Fruit fly (Drosophila melanogaster) whole organism, prepupa: ENCODE data around the gene nes.

Source experiments
- Blimp-1 ChIP-seq: fragments of 200-800 bp; sonication (Bioruptor generic); optimal IDR thresholded peaks from 3 replicates; lab custom pipeline; 2017; ENCODE audit warnings: missing biosample characterization, missing genetic modification characterization, mild to moderate bottlenecking, moderate library complexity, missing genetic modification reagents
- CG10631 ChIP-seq: fragments of 200-800 bp; sonication (Bioruptor generic); optimal IDR thresholded peaks from 2 replicates; lab custom pipeline; 2016; ENCODE audit warnings: missing biosample characterization, missing genetic modification characterization
- CG10669 ChIP-seq: fragments of 200-800 bp; sonication (Bioruptor generic); optimal IDR thresholded peaks from 3 replicates; lab custom pipeline; 2018; ENCODE audit warnings: missing biosample characterization, mild to moderate bottlenecking, missing genetic modification characterization, moderate library complexity
- CG11762 ChIP-seq: fragments of 200-800 bp; sonication (Bioruptor generic); optimal IDR thresholded peaks from 3 replicates; lab custom pipeline; 2016; ENCODE audit warnings: missing biosample characterization, missing genetic modification characterization; ENCODE audit not compliant: insufficient read depth
- CG11902 ChIP-seq: fragments of 200-800 bp; sonication (Bioruptor generic); optimal IDR thresholded peaks from 3 replicates; lab custom pipeline; 2016; ENCODE audit warnings: missing biosample characterization, missing genetic modification characterization
- CG1621 ChIP-seq: fragments of 200-800 bp; sonication (Bioruptor generic); optimal IDR thresholded peaks from 3 replicates; lab custom pipeline; 2018; ENCODE audit warnings: missing biosample characterization, mild to moderate bottlenecking, missing genetic modification characterization
- CG16779 ChIP-seq: fragments of 200-800 bp; sonication (Bioruptor generic); optimal IDR thresholded peaks from 3 replicates; lab custom pipeline; 2017; ENCODE audit warnings: missing biosample characterization, mild to moderate bottlenecking, missing genetic modification characterization
- CG3032 ChIP-seq: fragments of 200-800 bp; optimal IDR thresholded peaks from 2 replicates; lab custom pipeline; 2019; ENCODE audit warnings: missing biosample characterization, mild to moderate bottlenecking, missing genetic modification characterization, moderate library complexity
- CG31627 ChIP-seq: fragments of 200-800 bp; sonication (Bioruptor generic); optimal IDR thresholded peaks from 3 replicates; lab custom pipeline; 2016; ENCODE audit warnings: missing biosample characterization, missing genetic modification characterization
- CG34406 ChIP-seq: fragments of 200-800 bp; sonication (Bioruptor generic); optimal IDR thresholded peaks from 3 replicates; lab custom pipeline; 2016; ENCODE audit warnings: missing biosample characterization, missing genetic modification characterization
- CG3919 ChIP-seq: fragments of 200-800 bp; sonication (Bioruptor generic); optimal IDR thresholded peaks from 3 replicates; lab custom pipeline; 2016; ENCODE audit warnings: missing biosample characterization, missing genetic modification characterization
- CG4318 ChIP-seq: fragments of 200-800 bp; sonication (Bioruptor generic); optimal IDR thresholded peaks from 3 replicates; lab custom pipeline; 2017; ENCODE audit warnings: missing biosample characterization, mild to moderate bottlenecking, missing genetic modification characterization
- CG6163 ChIP-seq: fragments of 200-800 bp; sonication (Bioruptor generic); IDR thresholded peaks from 3 replicates; pipeline ENCODE4 v1.3.6; 2022; ENCODE audit warnings: missing biosample characterization, missing genetic modification characterization
- CG6276 ChIP-seq: fragments of 200-800 bp; sonication (Bioruptor generic); optimal IDR thresholded peaks from 2 replicates; lab custom pipeline; 2017; ENCODE audit warnings: missing biosample characterization, mild to moderate bottlenecking, missing genetic modification characterization
- CG6792 ChIP-seq: fragments of 200-800 bp; sonication (Bioruptor generic); optimal IDR thresholded peaks from 3 replicates; lab custom pipeline; 2016; ENCODE audit warnings: missing biosample characterization, missing genetic modification characterization
- CG6808 ChIP-seq: fragments of 200-800 bp; sonication (Bioruptor generic); optimal IDR thresholded peaks from 3 replicates; lab custom pipeline; 2017; ENCODE audit warnings: missing biosample characterization, missing genetic modification characterization, mild to moderate bottlenecking, moderate library complexity, missing genetic modification reagents
- CG6854 ChIP-seq: fragments of 200-800 bp; sonication (Bioruptor generic); optimal IDR thresholded peaks from 2 replicates; lab custom pipeline; 2017; ENCODE audit warnings: missing biosample characterization, mild to moderate bottlenecking, missing genetic modification characterization
- CG7368 ChIP-seq: fragments of 200-800 bp; sonication (Bioruptor generic); optimal IDR thresholded peaks from 3 replicates; lab custom pipeline; 2016; ENCODE audit warnings: missing biosample characterization, missing genetic modification characterization
- CG8119 ChIP-seq: fragments of 200-800 bp; sonication (Bioruptor generic); IDR thresholded peaks from 3 replicates; pipeline ENCODE4 v1.3.6; 2022; ENCODE audit warnings: missing biosample characterization, missing genetic modification characterization
- CG8632 ChIP-seq: fragments of 200-800 bp; sonication (Bioruptor generic); optimal IDR thresholded peaks from 3 replicates; lab custom pipeline; 2016; ENCODE audit warnings: missing biosample characterization, missing genetic modification characterization
- Eip75B ChIP-seq: fragments of 200-800 bp; sonication (Bioruptor generic); optimal IDR thresholded peaks from 3 replicates; lab custom pipeline; 2016; ENCODE audit warnings: missing biosample characterization, missing genetic modification characterization
- Eip78C ChIP-seq: fragments of 200-800 bp; sonication (Bioruptor generic); peaks from one replicate; lab custom pipeline; 2016; ENCODE audit warnings: missing biosample characterization, missing genetic modification characterization
- Eip93F ChIP-seq: fragments of 200-800 bp; sonication (Bioruptor generic); optimal IDR thresholded peaks from 2 replicates; lab custom pipeline; 2016; ENCODE audit warnings: missing biosample characterization, mild to moderate bottlenecking, missing genetic modification characterization
- Ets21C ChIP-seq: fragments of 200-800 bp; sonication (Bioruptor generic); optimal IDR thresholded peaks from 3 replicates; lab custom pipeline; 2016; ENCODE audit warnings: missing biosample characterization, missing genetic modification characterization
- Ets96B ChIP-seq: fragments of 200-800 bp; optimal IDR thresholded peaks from 2 replicates; lab custom pipeline; 2019; ENCODE audit warnings: missing biosample characterization, mild to moderate bottlenecking, missing genetic modification characterization, moderate library complexity
- Gug ChIP-seq: fragments of 200-800 bp; sonication (Bioruptor generic); IDR thresholded peaks from 2 replicates; pipeline ENCODE4 v1.3.6; 2022; ENCODE audit warnings: missing biosample characterization, missing genetic modification characterization
- Hr38 ChIP-seq: sonication (Bioruptor generic); optimal IDR thresholded peaks from 2 replicates; lab custom pipeline; 2016; ENCODE audit warnings: missing biosample characterization, missing genetic modification characterization
- Hr39 ChIP-seq: fragments of 200-800 bp; sonication (Bioruptor generic); optimal IDR thresholded peaks from 2 replicates; lab custom pipeline; 2016; ENCODE audit warnings: missing biosample characterization, missing genetic modification characterization
- Hr4 ChIP-seq: fragments of 200-800 bp; sonication (Bioruptor generic); optimal IDR thresholded peaks from 3 replicates; lab custom pipeline; 2016; ENCODE audit warnings: missing biosample characterization, missing genetic modification characterization
- Lpt ChIP-seq: fragments of 200-800 bp; sonication (Bioruptor generic); optimal IDR thresholded peaks from 3 replicates; lab custom pipeline; 2016; ENCODE audit warnings: missing biosample characterization, missing genetic modification characterization
- Met ChIP-seq: fragments of 200-800 bp; sonication (Bioruptor generic); optimal IDR thresholded peaks from 3 replicates; lab custom pipeline; 2016; ENCODE audit warnings: missing biosample characterization, missing genetic modification characterization
- OdsH ChIP-seq: fragments of 200-800 bp; sonication (Bioruptor generic); optimal IDR thresholded peaks from 3 replicates; lab custom pipeline; 2016; ENCODE audit warnings: missing biosample characterization, missing genetic modification characterization
- Smox ChIP-seq: fragments of 200-800 bp; sonication (Bioruptor generic); optimal IDR thresholded peaks from 3 replicates; lab custom pipeline; 2016; ENCODE audit warnings: missing biosample characterization, missing genetic modification characterization
- Sox102F ChIP-seq: fragments of 200-800 bp; sonication (Bioruptor generic); optimal IDR thresholded peaks from 2 replicates; lab custom pipeline; 2016; ENCODE audit warnings: missing biosample characterization, mild to moderate bottlenecking, missing genetic modification characterization
- Sox14 ChIP-seq: fragments of 200-800 bp; sonication (Bioruptor generic); optimal IDR thresholded peaks from 3 replicates; lab custom pipeline; 2016; ENCODE audit warnings: missing biosample characterization, missing genetic modification characterization
- achi ChIP-seq: fragments of 200-800 bp; sonication (Bioruptor generic); optimal IDR thresholded peaks from 3 replicates; lab custom pipeline; 2016; ENCODE audit warnings: missing biosample characterization, missing genetic modification characterization
- acj6 ChIP-seq: fragments of 200-800 bp; sonication (Bioruptor generic); optimal IDR thresholded peaks from 3 replicates; lab custom pipeline; 2016; ENCODE audit warnings: missing biosample characterization, missing genetic modification characterization
- cyc ChIP-seq: fragments of 200-800 bp; sonication (Bioruptor generic); optimal IDR thresholded peaks from 3 replicates; lab custom pipeline; 2016; ENCODE audit warnings: missing biosample characterization, missing genetic modification characterization
- dac ChIP-seq: fragments of 200-800 bp; sonication (Bioruptor generic); optimal IDR thresholded peaks from 2 replicates; lab custom pipeline; 2017; ENCODE audit warnings: missing biosample characterization, mild to moderate bottlenecking, missing genetic modification characterization
- dsx ChIP-seq: fragments of 200-800 bp; optimal IDR thresholded peaks from 3 replicates; lab custom pipeline; 2019; ENCODE audit warnings: missing biosample characterization, mild to moderate bottlenecking, missing genetic modification characterization, moderate library complexity; ENCODE audit not compliant: poor library complexity, severe bottlenecking
- eg ChIP-seq: fragments of 200-800 bp; sonication (Bioruptor generic); IDR thresholded peaks from 3 replicates; pipeline ENCODE4 v1.3.6; 2022; ENCODE audit warnings: missing biosample characterization, missing genetic modification characterization
- esn ChIP-seq: fragments of 200-800 bp; sonication (Bioruptor generic); optimal IDR thresholded peaks from 2 replicates; lab custom pipeline; 2016; ENCODE audit warnings: missing biosample characterization, mild to moderate bottlenecking, missing genetic modification characterization, moderate library complexity
- fd85E ChIP-seq: fragments of 200-800 bp; sonication (Bioruptor generic); optimal IDR thresholded peaks from 3 replicates; lab custom pipeline; 2016; ENCODE audit warnings: missing biosample characterization, missing genetic modification characterization
- fkh ChIP-seq: fragments of 200-800 bp; sonication (Bioruptor generic); optimal IDR thresholded peaks from 3 replicates; lab custom pipeline; 2017; ENCODE audit warnings: missing biosample characterization, mild to moderate bottlenecking, missing genetic modification characterization, moderate library complexity
- net ChIP-seq: fragments of 200-800 bp; sonication (Bioruptor generic); optimal IDR thresholded peaks from 3 replicates; lab custom pipeline; 2016; ENCODE audit warnings: missing biosample characterization, missing genetic modification characterization
- pdm3 ChIP-seq: fragments of 200-800 bp; sonication (Bioruptor generic); optimal IDR thresholded peaks from 3 replicates; lab custom pipeline; 2016; ENCODE audit warnings: missing biosample characterization, missing genetic modification characterization
- spab ChIP-seq: fragments of 200-800 bp; sonication (Bioruptor generic); optimal IDR thresholded peaks from 2 replicates; lab custom pipeline; 2017; ENCODE audit warnings: missing biosample characterization, mild to moderate bottlenecking, missing genetic modification characterization, missing genetic modification reagents
- ss ChIP-seq, 2 experiments: fragments of 200-800 bp; sonication (Bioruptor generic); optimal IDR thresholded peaks; 2 replicates in 1 of 2; 3 replicates in 1 of 2; lab custom pipeline; 2017 to 2018; ENCODE audit warnings: mild to moderate bottlenecking in 2 of 2, missing biosample characterization in 2 of 2, missing genetic modification characterization in 2 of 2, moderate library complexity in 1 of 2
- topi ChIP-seq: fragments of 200-800 bp; sonication (Bioruptor generic); optimal IDR thresholded peaks from 3 replicates; lab custom pipeline; 2016; ENCODE audit warnings: missing biosample characterization, missing genetic modification characterization
- vri ChIP-seq: fragments of 200-800 bp; sonication (Bioruptor generic); optimal IDR thresholded peaks from 3 replicates; lab custom pipeline; 2016; ENCODE audit warnings: missing biosample characterization, mild to moderate bottlenecking, missing genetic modification characterization

Gene nes

DNA sequence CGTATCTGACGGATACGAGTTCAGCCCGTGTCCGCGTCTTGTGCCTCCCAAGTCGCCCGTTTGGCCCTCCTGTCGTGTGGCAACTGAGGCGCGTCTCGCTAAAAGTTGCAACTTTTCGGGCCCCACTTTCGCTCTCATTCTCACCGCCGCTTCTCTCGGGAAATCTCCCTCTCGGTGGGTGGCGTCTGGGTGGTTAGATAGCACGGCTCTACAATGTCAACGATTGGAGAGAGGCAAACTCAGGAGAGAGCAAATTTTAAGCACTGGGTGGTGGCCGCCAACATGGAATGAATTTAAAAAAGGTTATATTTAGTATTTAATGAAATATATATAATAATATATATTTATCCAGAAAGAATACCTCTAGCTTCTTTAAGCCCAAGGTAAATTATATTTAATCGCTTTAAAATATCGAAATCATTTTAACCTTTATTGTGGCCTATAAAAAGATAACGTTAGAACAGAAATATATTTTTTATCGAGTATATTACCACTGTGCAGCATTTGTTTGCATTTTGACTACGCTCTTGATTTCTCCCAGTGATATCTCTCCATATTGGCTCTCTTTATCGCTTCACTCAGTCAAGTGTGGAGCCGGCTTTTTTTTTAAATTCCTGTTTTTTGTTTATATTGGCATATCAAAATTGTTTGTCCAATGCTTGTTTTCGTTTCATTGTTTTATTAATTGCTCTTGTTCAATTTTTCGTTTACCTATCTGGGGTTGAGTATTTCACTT, 32.1 kb upstream of the nes start, which contains the start of gene Gbs-76A:
TSS of gene Gbs-76A (minus strand) at position 327 of the 736 bp plus-strand sequence.
- TF ChIP-seq dsx (GFP tag; lab: Kevin White, UChicago) (peak; percentile 88), fd85E (peak; percentile 52), CG6854 (GFP tag; lab: Kevin White, UChicago) (peak; percentile 41), CG3032 (tag; lab: Kevin White, UChicago) (peak; percentile 90), acj6 (GFP tag; lab: Kevin White, UChicago) (peak; percentile 83), Gug (peak; percentile 79), CG8119 (GFP tag; lab: Robert Waterston, UW) (peak; percentile 96), CG10669 (GFP tag; lab: Kevin White, UChicago) (peak; percentile 80), achi (GFP tag; lab: Kevin White, UChicago) (peak; percentile 87), ss (GFP tag; optimal IDR thresholded peaks at IDR 0.05; lab: Kevin White, UChicago) (peak; percentile 80 to 84), CG3919 (GFP tag; lab: Kevin White, UChicago) (peak; percentile 80), Smox (peak; percentile 59), CG4318 (GFP tag; lab: Kevin White, UChicago) (peak; percentile 88), Eip78C (peak; percentile 92), Hr38 (GFP tag; lab: Kevin White, UChicago) (no peak), Eip93F (no peak), Ets21C (GFP tag; lab: Kevin White, UChicago) (peak; percentile 30), CG11762 (GFP tag; lab: Kevin White, UChicago) (peak; percentile 83), CG6808 (GFP tag; lab: Kevin White, UChicago) (peak; percentile 79), Sox14 (GFP tag; lab: Kevin White, UChicago) (peak; percentile 72), CG11902 (GFP tag; lab: Kevin White, UChicago) (peak; percentile 38), CG7368 (GFP tag; lab: Kevin White, UChicago) (peak; percentile 68), net (GFP tag; lab: Kevin White, UChicago) (peak; percentile 70), CG8632 (peak; percentile 93), CG1621 (peak; percentile 38), pdm3 (GFP tag; lab: Kevin White, UChicago) (peak; percentile 67), fkh (GFP tag; lab: Kevin White, UChicago) (peak; percentile 88), Hr39 (GFP tag; lab: Kevin White, UChicago) (peak; percentile 59), Ets96B (tag; lab: Kevin White, UChicago) (peak; percentile 92), OdsH (GFP tag; lab: Kevin White, UChicago) (peak; percentile 81), eg (peak; percentile 89), CG10631 (GFP tag; lab: Kevin White, UChicago) (peak; percentile 87), cyc (GFP tag; lab: Kevin White, UChicago) (peak; percentile 54), Met (GFP tag; lab: Kevin White, UChicago) (peak; percentile 73), Hr4 (peak; percentile 81), CG6792 (GFP tag; lab: Kevin White, UChicago) (peak; percentile 80), vri (GFP tag; lab: Kevin White, UChicago) (peak; percentile 63), Sox102F (GFP tag; lab: Kevin White, UChicago) (peak; percentile 52), Blimp-1 (GFP tag; lab: Kevin White, UChicago) (peak; percentile 45), CG6163 (peak; percentile 90), Eip75B (peak; percentile 42), esn (GFP tag; lab: Kevin White, UChicago) (peak; percentile 83), dac (GFP tag; lab: Kevin White, UChicago) (peak; percentile 49), CG31627 (GFP tag; lab: Kevin White, UChicago) (peak; percentile 52), CG16779 (peak; percentile 81), CG6276 (GFP tag; lab: Kevin White, UChicago) (peak; percentile 94), spab (GFP tag; lab: Kevin White, UChicago) (peak; percentile 92), Lpt (GFP tag; lab: Kevin White, UChicago) (peak; percentile 85), topi (GFP tag; lab: Kevin White, UChicago) (peak; percentile 71), CG34406 (GFP tag; lab: Kevin White, UChicago) (peak; percentile 84)
